Fruit fly (Drosophila melanogaster) whole organism, prepupa: ENCODE measurements around the gene Tektin-C.

Experiments used
- CG10631 ChIP-seq: fragments of 200-800 bp; sonication (Bioruptor generic); optimal IDR thresholded peaks from 2 replicates; lab custom pipeline; 2016; ENCODE audit warnings: missing biosample characterization, missing genetic modification characterization
- CG15336 ChIP-seq: fragments of 200-800 bp; sonication (Bioruptor generic); IDR thresholded peaks from 2 replicates; pipeline ENCODE4 v1.3.6; 2022; ENCODE audit warnings: missing biosample characterization, missing genetic modification characterization
- CG1621 ChIP-seq: fragments of 200-800 bp; sonication (Bioruptor generic); optimal IDR thresholded peaks from 3 replicates; lab custom pipeline; 2018; ENCODE audit warnings: missing biosample characterization, mild to moderate bottlenecking, missing genetic modification characterization
- CG16779 ChIP-seq: fragments of 200-800 bp; sonication (Bioruptor generic); optimal IDR thresholded peaks from 3 replicates; lab custom pipeline; 2017; ENCODE audit warnings: missing biosample characterization, mild to moderate bottlenecking, missing genetic modification characterization
- CG32006 ChIP-seq: fragments of 200-800 bp; sonication (Bioruptor generic); optimal IDR thresholded peaks from 3 replicates; lab custom pipeline; 2017; ENCODE audit warnings: missing biosample characterization, mild to moderate bottlenecking, missing genetic modification characterization
- CG34406 ChIP-seq: fragments of 200-800 bp; sonication (Bioruptor generic); optimal IDR thresholded peaks from 3 replicates; lab custom pipeline; 2016; ENCODE audit warnings: missing biosample characterization, missing genetic modification characterization
- CG3919 ChIP-seq: fragments of 200-800 bp; sonication (Bioruptor generic); optimal IDR thresholded peaks from 3 replicates; lab custom pipeline; 2016; ENCODE audit warnings: missing biosample characterization, missing genetic modification characterization
- CG4318 ChIP-seq: fragments of 200-800 bp; sonication (Bioruptor generic); optimal IDR thresholded peaks from 3 replicates; lab custom pipeline; 2017; ENCODE audit warnings: missing biosample characterization, mild to moderate bottlenecking, missing genetic modification characterization
- CG6163 ChIP-seq: fragments of 200-800 bp; sonication (Bioruptor generic); IDR thresholded peaks from 3 replicates; pipeline ENCODE4 v1.3.6; 2022; ENCODE audit warnings: missing biosample characterization, missing genetic modification characterization
- CG6276 ChIP-seq: fragments of 200-800 bp; sonication (Bioruptor generic); optimal IDR thresholded peaks from 2 replicates; lab custom pipeline; 2017; ENCODE audit warnings: missing biosample characterization, mild to moderate bottlenecking, missing genetic modification characterization
- CG6792 ChIP-seq: fragments of 200-800 bp; sonication (Bioruptor generic); optimal IDR thresholded peaks from 3 replicates; lab custom pipeline; 2016; ENCODE audit warnings: missing biosample characterization, missing genetic modification characterization
- CG6808 ChIP-seq: fragments of 200-800 bp; sonication (Bioruptor generic); optimal IDR thresholded peaks from 3 replicates; lab custom pipeline; 2017; ENCODE audit warnings: missing biosample characterization, missing genetic modification characterization, mild to moderate bottlenecking, moderate library complexity, missing genetic modification reagents
- CG6854 ChIP-seq: fragments of 200-800 bp; sonication (Bioruptor generic); optimal IDR thresholded peaks from 2 replicates; lab custom pipeline; 2017; ENCODE audit warnings: missing biosample characterization, mild to moderate bottlenecking, missing genetic modification characterization
- CG7368 ChIP-seq: fragments of 200-800 bp; sonication (Bioruptor generic); optimal IDR thresholded peaks from 3 replicates; lab custom pipeline; 2016; ENCODE audit warnings: missing biosample characterization, missing genetic modification characterization
- CG8119 ChIP-seq: fragments of 200-800 bp; sonication (Bioruptor generic); IDR thresholded peaks from 3 replicates; pipeline ENCODE4 v1.3.6; 2022; ENCODE audit warnings: missing biosample characterization, missing genetic modification characterization
- CG8319 ChIP-seq: fragments of 200-800 bp; sonication (Bioruptor generic); optimal IDR thresholded peaks from 3 replicates; lab custom pipeline; 2016; ENCODE audit warnings: missing biosample characterization, missing genetic modification characterization
- CG8632 ChIP-seq: fragments of 200-800 bp; sonication (Bioruptor generic); optimal IDR thresholded peaks from 3 replicates; lab custom pipeline; 2016; ENCODE audit warnings: missing biosample characterization, missing genetic modification characterization
- CG9139 ChIP-seq: fragments of 200-800 bp; sonication (Bioruptor generic); optimal IDR thresholded peaks from 3 replicates; lab custom pipeline; 2017; ENCODE audit warnings: missing biosample characterization, mild to moderate bottlenecking, missing genetic modification characterization
- Eip75B ChIP-seq: fragments of 200-800 bp; sonication (Bioruptor generic); optimal IDR thresholded peaks from 3 replicates; lab custom pipeline; 2016; ENCODE audit warnings: missing biosample characterization, missing genetic modification characterization
- Eip78C ChIP-seq: fragments of 200-800 bp; sonication (Bioruptor generic); peaks from one replicate; lab custom pipeline; 2016; ENCODE audit warnings: missing biosample characterization, missing genetic modification characterization
- Eip93F ChIP-seq: fragments of 200-800 bp; sonication (Bioruptor generic); optimal IDR thresholded peaks from 2 replicates; lab custom pipeline; 2016; ENCODE audit warnings: missing biosample characterization, mild to moderate bottlenecking, missing genetic modification characterization
- Ets21C ChIP-seq: fragments of 200-800 bp; sonication (Bioruptor generic); optimal IDR thresholded peaks from 3 replicates; lab custom pipeline; 2016; ENCODE audit warnings: missing biosample characterization, missing genetic modification characterization
- Gug ChIP-seq: fragments of 200-800 bp; sonication (Bioruptor generic); IDR thresholded peaks from 2 replicates; pipeline ENCODE4 v1.3.6; 2022; ENCODE audit warnings: missing biosample characterization, missing genetic modification characterization
- Hr38 ChIP-seq: sonication (Bioruptor generic); optimal IDR thresholded peaks from 2 replicates; lab custom pipeline; 2016; ENCODE audit warnings: missing biosample characterization, missing genetic modification characterization
- Hr39 ChIP-seq: fragments of 200-800 bp; sonication (Bioruptor generic); optimal IDR thresholded peaks from 2 replicates; lab custom pipeline; 2016; ENCODE audit warnings: missing biosample characterization, missing genetic modification characterization
- Lpt ChIP-seq: fragments of 200-800 bp; sonication (Bioruptor generic); optimal IDR thresholded peaks from 3 replicates; lab custom pipeline; 2016; ENCODE audit warnings: missing biosample characterization, missing genetic modification characterization
- Met ChIP-seq: fragments of 200-800 bp; sonication (Bioruptor generic); optimal IDR thresholded peaks from 3 replicates; lab custom pipeline; 2016; ENCODE audit warnings: missing biosample characterization, missing genetic modification characterization
- OdsH ChIP-seq: fragments of 200-800 bp; sonication (Bioruptor generic); optimal IDR thresholded peaks from 3 replicates; lab custom pipeline; 2016; ENCODE audit warnings: missing biosample characterization, missing genetic modification characterization
- Smox ChIP-seq: fragments of 200-800 bp; sonication (Bioruptor generic); optimal IDR thresholded peaks from 3 replicates; lab custom pipeline; 2016; ENCODE audit warnings: missing biosample characterization, missing genetic modification characterization
- Sox14 ChIP-seq: fragments of 200-800 bp; sonication (Bioruptor generic); optimal IDR thresholded peaks from 3 replicates; lab custom pipeline; 2016; ENCODE audit warnings: missing biosample characterization, missing genetic modification characterization
- achi ChIP-seq: fragments of 200-800 bp; sonication (Bioruptor generic); optimal IDR thresholded peaks from 3 replicates; lab custom pipeline; 2016; ENCODE audit warnings: missing biosample characterization, missing genetic modification characterization
- acj6 ChIP-seq: fragments of 200-800 bp; sonication (Bioruptor generic); optimal IDR thresholded peaks from 3 replicates; lab custom pipeline; 2016; ENCODE audit warnings: missing biosample characterization, missing genetic modification characterization
- dac ChIP-seq: fragments of 200-800 bp; sonication (Bioruptor generic); optimal IDR thresholded peaks from 2 replicates; lab custom pipeline; 2017; ENCODE audit warnings: missing biosample characterization, mild to moderate bottlenecking, missing genetic modification characterization
- dsx ChIP-seq: fragments of 200-800 bp; optimal IDR thresholded peaks from 3 replicates; lab custom pipeline; 2019; ENCODE audit warnings: missing biosample characterization, mild to moderate bottlenecking, missing genetic modification characterization, moderate library complexity; ENCODE audit not compliant: poor library complexity, severe bottlenecking
- eg ChIP-seq: fragments of 200-800 bp; sonication (Bioruptor generic); IDR thresholded peaks from 3 replicates; pipeline ENCODE4 v1.3.6; 2022; ENCODE audit warnings: missing biosample characterization, missing genetic modification characterization
- esn ChIP-seq: fragments of 200-800 bp; sonication (Bioruptor generic); optimal IDR thresholded peaks from 2 replicates; lab custom pipeline; 2016; ENCODE audit warnings: missing biosample characterization, mild to moderate bottlenecking, missing genetic modification characterization, moderate library complexity
- fd59A ChIP-seq: fragments of 200-800 bp; sonication (Bioruptor generic); optimal IDR thresholded peaks from 2 replicates; lab custom pipeline; 2017; ENCODE audit warnings: missing biosample characterization, mild to moderate bottlenecking, missing genetic modification characterization, missing genetic modification reagents
- fd85E ChIP-seq: fragments of 200-800 bp; sonication (Bioruptor generic); optimal IDR thresholded peaks from 3 replicates; lab custom pipeline; 2016; ENCODE audit warnings: missing biosample characterization, missing genetic modification characterization
- lz ChIP-seq: fragments of 200-800 bp; sonication (Bioruptor generic); optimal IDR thresholded peaks from 3 replicates; lab custom pipeline; 2016; ENCODE audit warnings: missing biosample characterization, missing genetic modification characterization
- pdm3 ChIP-seq: fragments of 200-800 bp; sonication (Bioruptor generic); optimal IDR thresholded peaks from 3 replicates; lab custom pipeline; 2016; ENCODE audit warnings: missing biosample characterization, missing genetic modification characterization
- salr ChIP-seq, 2 experiments: fragments of 200-800 bp; sonication (Bioruptor generic); optimal IDR thresholded peaks; 3 replicates each; lab custom pipeline; 2016 to 2018; ENCODE audit warnings: missing biosample characterization in 2 of 2, missing genetic modification characterization in 2 of 2, mild to moderate bottlenecking in 1 of 2
- spab ChIP-seq: fragments of 200-800 bp; sonication (Bioruptor generic); optimal IDR thresholded peaks from 2 replicates; lab custom pipeline; 2017; ENCODE audit warnings: missing biosample characterization, mild to moderate bottlenecking, missing genetic modification characterization, missing genetic modification reagents
- topi ChIP-seq: fragments of 200-800 bp; sonication (Bioruptor generic); optimal IDR thresholded peaks from 3 replicates; lab custom pipeline; 2016; ENCODE audit warnings: missing biosample characterization, missing genetic modification characterization
- vri ChIP-seq: fragments of 200-800 bp; sonication (Bioruptor generic); optimal IDR thresholded peaks from 3 replicates; lab custom pipeline; 2016; ENCODE audit warnings: missing biosample characterization, mild to moderate bottlenecking, missing genetic modification characterization

Tektin-C gene

dm6 chr3L:5802733-5803132 is 6.4 kb upstream of the Tektin-C start, which contains the start of gene CG42272:
Gene CG42272, plus strand, starts transcription at chr3L:5803033.
- TF ChIP-seq CG8632 (GFP tag; lab: Kevin White, UChicago) (no peak), achi (GFP tag; lab: Kevin White, UChicago) (no peak), Gug (GFP tag; lab: Robert Waterston, UW) (no peak), CG7368 (GFP tag; lab: Kevin White, UChicago) (no peak), Met (GFP tag; lab: Kevin White, UChicago) (no peak), topi (GFP tag; lab: Kevin White, UChicago) (no peak), Hr38 (GFP tag; lab: Kevin White, UChicago) (no peak), dac (GFP tag; lab: Kevin White, UChicago) (no peak), eg (GFP tag; lab: Robert Waterston, UW) (no peak), CG8319 (no peak), CG9139 (GFP tag; lab: Kevin White, UChicago) (no peak), CG4318 (GFP tag; lab: Kevin White, UChicago) (no peak), CG6163 (GFP tag; lab: Robert Waterston, UW) (no peak), OdsH (GFP tag; lab: Kevin White, UChicago) (no peak), fd59A (GFP tag; lab: Kevin White, UChicago) (no peak)

DNA sequence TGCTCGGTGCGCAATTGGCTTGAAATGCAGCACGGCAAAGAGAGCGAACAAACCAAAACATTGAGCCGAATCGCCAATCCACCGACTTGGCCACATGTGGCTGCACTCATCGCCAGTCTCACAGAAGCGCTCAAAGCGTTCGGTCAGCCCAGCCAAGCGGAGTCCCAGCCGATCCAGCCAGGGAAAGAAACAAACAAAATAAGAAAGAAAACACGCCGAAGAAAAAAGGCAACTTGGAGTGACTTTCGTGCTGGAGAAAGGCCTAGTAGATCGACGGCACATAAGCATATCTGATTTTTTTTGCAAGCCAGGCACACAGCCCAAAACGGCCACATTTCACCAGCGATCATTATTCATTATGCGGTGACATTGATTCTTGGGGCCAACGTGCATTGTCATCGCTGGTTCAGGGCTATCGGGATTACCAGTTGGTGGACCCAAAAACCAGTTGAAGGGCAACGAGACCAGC is 5.8 kb upstream of the Tektin-C start:
- TF ChIP-seq CG16779 (tag; lab: Kevin White, UChicago) (no peak), CG6854 (GFP tag; lab: Kevin White, UChicago) (peak; percentile 24), CG6808 (no peak), CG15336 (GFP tag; lab: Robert Waterston, UW) (peak; percentile 63), Eip75B (GFP tag; lab: Kevin White, UChicago) (peak; percentile 59), eg (GFP tag; lab: Robert Waterston, UW) (peak; percentile 51; the same call in 1 of the 3 replicates), Eip93F (GFP tag; lab: Kevin White, UChicago) (no peak), esn (peak; percentile 8), fd59A (GFP tag; lab: Kevin White, UChicago) (no peak), CG3919 (GFP tag; lab: Kevin White, UChicago) (peak; percentile 25), pdm3 (GFP tag; lab: Kevin White, UChicago) (no peak), CG6276 (GFP tag; lab: Kevin White, UChicago) (peak; percentile 61), Hr39 (GFP tag; lab: Kevin White, UChicago) (no peak), CG34406 (GFP tag; lab: Kevin White, UChicago) (peak; percentile 8), CG8632 (GFP tag; lab: Kevin White, UChicago) (no peak), Eip78C (GFP tag; lab: Kevin White, UChicago) (peak; percentile 78), CG6792 (GFP tag; lab: Kevin White, UChicago) (peak; percentile 15), Ets21C (GFP tag; lab: Kevin White, UChicago) (no peak), Gug (GFP tag; lab: Robert Waterston, UW) (no peak), CG1621 (tag; lab: Kevin White, UChicago) (peak; percentile 24), achi (GFP tag; lab: Kevin White, UChicago) (no peak), fd85E (GFP tag; lab: Kevin White, UChicago) (no peak), acj6 (GFP tag; lab: Kevin White, UChicago) (no peak), vri (GFP tag; lab: Kevin White, UChicago) (no peak), CG10631 (GFP tag; lab: Kevin White, UChicago) (no peak), Lpt (GFP tag; lab: Kevin White, UChicago) (peak; percentile 32), lz (GFP tag; lab: Kevin White, UChicago) (no peak), CG6163 (GFP tag; lab: Robert Waterston, UW) (no peak), CG8119 (GFP tag; lab: Robert Waterston, UW) (peak; percentile 46; the same call in 1 of the 3 replicates)

- no peak for TF ChIP-seq spab (GFP tag; lab: Kevin White, UChicago)
- TF ChIP-seq Ets21C (GFP tag; lab: Kevin White, UChicago) = no peak
- TF ChIP-seq fd59A (GFP tag; lab: Kevin White, UChicago) = no peak
- no peak for TF ChIP-seq CG6276 (GFP tag; lab: Kevin White, UChicago)
- TF ChIP-seq CG8119 (GFP tag; lab: Robert Waterston, UW) = no peak
- no peak for TF ChIP-seq CG6854 (GFP tag; lab: Kevin White, UChicago)
- no peak for TF ChIP-seq CG32006
- TF ChIP-seq Sox14 (GFP tag; lab: Kevin White, UChicago) = no peak
- no peak for TF ChIP-seq acj6 (GFP tag; lab: Kevin White, UChicago)
- no peak for TF ChIP-seq Smox (GFP tag; lab: Kevin White, UChicago)
- TF ChIP-seq salr (GFP tag; optimal IDR thresholded peaks at IDR 0.05; lab: Kevin White, UChicago) = no peak
- no peak for TF ChIP-seq dsx (GFP tag; lab: Kevin White, UChicago)
- no peak for TF ChIP-seq achi (GFP tag; lab: Kevin White, UChicago)
- no peak for TF ChIP-seq CG8632 (GFP tag; lab: Kevin White, UChicago)
- no peak for TF ChIP-seq CG7368 (GFP tag; lab: Kevin White, UChicago)
- no peak for TF ChIP-seq Hr38 (GFP tag; lab: Kevin White, UChicago)
Measured at dm6 chr3L:5797274-5797673, 931 bp upstream of the Tektin-C start.
